Worm (Caenorhabditis elegans) whole organism, late embryonic: ENCODE data around the gene hst-3.2.

Experiments
- C08G9.2 ChIP-seq: sonication (generic microtip); optimal IDR thresholded peaks from 2 replicates; lab custom pipeline; 2016; ENCODE audit warnings: mild to moderate bottlenecking, missing genetic modification characterization, moderate library complexity, missing compliant biosample characterization
- C38D4.7 ChIP-seq: fragments of 200-800 bp; sonication (Bioruptor generic); optimal IDR thresholded peaks from 2 replicates; lab custom pipeline; 2018; ENCODE audit warnings: mild to moderate bottlenecking, missing genetic modification characterization, moderate library complexity, missing compliant biosample characterization
- F13H6.1 ChIP-seq: sonication (generic microtip); optimal IDR thresholded peaks from 2 replicates; lab custom pipeline; 2016; ENCODE audit warnings: missing genetic modification characterization, missing compliant biosample characterization
- K02D7.2 ChIP-seq: sonication (generic microtip); optimal IDR thresholded peaks from 2 replicates; lab custom pipeline; 2017; ENCODE audit warnings: mild to moderate bottlenecking, missing genetic modification characterization, missing compliant biosample characterization
- K09A11.1 ChIP-seq: sonication (generic microtip); optimal IDR thresholded peaks from 2 replicates; lab custom pipeline; 2017; ENCODE audit warnings: antibody characterized with exemption, mild to moderate bottlenecking, missing genetic modification characterization, missing compliant biosample characterization; ENCODE audit not compliant: insufficient read depth
- T23F11.4 ChIP-seq: fragments of 200-800 bp; sonication (Bioruptor generic); optimal IDR thresholded peaks from 2 replicates; lab custom pipeline; 2018; ENCODE audit warnings: mild to moderate bottlenecking, missing genetic modification characterization, missing compliant biosample characterization
- ahr-1 ChIP-seq: sonication (generic microtip); optimal IDR thresholded peaks from 2 replicates; lab custom pipeline; 2016; ENCODE audit warnings: missing genetic modification characterization, missing compliant biosample characterization
- ama-1 ChIP-seq: fragments of 150-350 bp; optimal IDR thresholded peaks from 2 replicates; lab custom pipeline; 2014
- ceh-14 ChIP-seq: sonication (generic microtip); optimal IDR thresholded peaks from 2 replicates; lab custom pipeline; 2016; ENCODE audit warnings: missing genotype, missing genetic modification characterization, missing compliant biosample characterization
- ceh-22 ChIP-seq: sonication (generic microtip); optimal IDR thresholded peaks from 2 replicates; lab custom pipeline; 2017; ENCODE audit warnings: missing biosample characterization, missing genetic modification characterization
- ceh-24 ChIP-seq: sonication (generic microtip); optimal IDR thresholded peaks from 2 replicates; lab custom pipeline; 2016; ENCODE audit warnings: mild to moderate bottlenecking, missing genetic modification characterization, missing compliant biosample characterization
- ceh-30 ChIP-seq: fragments of 150-350 bp; optimal IDR thresholded peaks from 2 replicates; lab custom pipeline; 2014; ENCODE audit warnings: missing biosample characterization, missing genetic modification characterization
- ceh-31 ChIP-seq: sonication (generic microtip); optimal IDR thresholded peaks from 2 replicates; lab custom pipeline; 2016; ENCODE audit warnings: missing genetic modification characterization, missing compliant biosample characterization
- ceh-45 ChIP-seq: fragments of 200-800 bp; sonication (Bioruptor generic); IDR thresholded peaks from 2 replicates; pipeline ENCODE4 v1.3.6; 2022; ENCODE audit warnings: missing genetic modification reagents, missing genetic modification characterization, missing compliant biosample characterization
- ceh-48 ChIP-seq: sonication (generic microtip); optimal IDR thresholded peaks from 2 replicates; lab custom pipeline; 2016; ENCODE audit warnings: missing genetic modification characterization, inconsistent platforms, missing compliant biosample characterization
- ceh-6 ChIP-seq: fragments of 200-800 bp; sonication (Bioruptor generic); optimal IDR thresholded peaks from 2 replicates; lab custom pipeline; 2018; ENCODE audit warnings: mild to moderate bottlenecking, missing genetic modification characterization, missing compliant biosample characterization
- ceh-9 ChIP-seq: sonication (generic microtip); optimal IDR thresholded peaks from 2 replicates; lab custom pipeline; 2016; ENCODE audit warnings: mild to moderate bottlenecking, missing genetic modification characterization, inconsistent platforms, missing compliant biosample characterization
- dmd-4 ChIP-seq: sonication (generic microtip); optimal IDR thresholded peaks from 2 replicates; lab custom pipeline; 2016; ENCODE audit warnings: borderline replicate concordance, missing genetic modification characterization, missing compliant biosample characterization
- dve-1 ChIP-seq: sonication (generic microtip); optimal IDR thresholded peaks from 2 replicates; lab custom pipeline; 2017; ENCODE audit warnings: antibody characterized with exemption, mild to moderate bottlenecking, missing genetic modification characterization, missing compliant biosample characterization
- elt-2 ChIP-seq: sonication (generic microtip); optimal IDR thresholded peaks from 2 replicates; lab custom pipeline; 2016; ENCODE audit warnings: missing genetic modification reagents, missing genetic modification characterization, missing compliant biosample characterization
- elt-4 ChIP-seq: sonication (generic microtip); optimal IDR thresholded peaks from 2 replicates; lab custom pipeline; 2016; ENCODE audit warnings: missing genetic modification characterization, missing compliant biosample characterization
- ets-4 ChIP-seq: sonication (generic microtip); optimal IDR thresholded peaks from 2 replicates; lab custom pipeline; 2016; ENCODE audit warnings: missing genetic modification characterization, missing compliant biosample characterization
- fax-1 ChIP-seq: sonication (generic microtip); optimal IDR thresholded peaks from 2 replicates; lab custom pipeline; 2016; ENCODE audit warnings: missing genotype, missing genetic modification characterization, missing compliant biosample characterization
- fkh-10 ChIP-seq: fragments of 150-350 bp; optimal IDR thresholded peaks from 2 replicates; lab custom pipeline; 2014; ENCODE audit warnings: missing biosample characterization, missing genetic modification reagents, missing genetic modification characterization
- fkh-6 ChIP-seq: sonication (generic microtip); optimal IDR thresholded peaks from 2 replicates; lab custom pipeline; 2016; ENCODE audit warnings: missing genetic modification characterization, missing compliant biosample characterization
- gmeb-2 ChIP-seq: sonication (generic microtip); optimal IDR thresholded peaks from 2 replicates; lab custom pipeline; 2016; ENCODE audit warnings: missing genetic modification characterization, inconsistent platforms, missing compliant biosample characterization
- hlh-13 ChIP-seq: fragments of 200-800 bp; sonication (Bioruptor generic); optimal IDR thresholded peaks from 2 replicates; lab custom pipeline; 2018; ENCODE audit warnings: mild to moderate bottlenecking, missing genetic modification characterization, missing compliant biosample characterization
- hlh-8 ChIP-seq: sonication (generic microtip); optimal IDR thresholded peaks from 2 replicates; lab custom pipeline; 2016; ENCODE audit warnings: missing genotype, missing genetic modification characterization, missing compliant biosample characterization
- lim-6 ChIP-seq: sonication (generic microtip); optimal IDR thresholded peaks from 2 replicates; lab custom pipeline; 2016; ENCODE audit warnings: missing genetic modification characterization, missing compliant biosample characterization
- lin-11 ChIP-seq: fragments of 200-800 bp; sonication (Bioruptor generic); optimal IDR thresholded peaks from 2 replicates; lab custom pipeline; 2018; ENCODE audit warnings: mild to moderate bottlenecking, missing genetic modification characterization, missing compliant biosample characterization
- madf-2 ChIP-seq: sonication (generic microtip); optimal IDR thresholded peaks from 2 replicates; lab custom pipeline; 2017; ENCODE audit warnings: missing genetic modification characterization, missing compliant biosample characterization
- mec-3 ChIP-seq: sonication (generic microtip); optimal IDR thresholded peaks from 2 replicates; lab custom pipeline; 2016; ENCODE audit warnings: borderline replicate concordance, missing genetic modification characterization, missing compliant biosample characterization
- nfya-1 ChIP-seq: sonication (generic microtip); optimal IDR thresholded peaks from 2 replicates; lab custom pipeline; 2017; ENCODE audit warnings: missing genetic modification characterization, mild to moderate bottlenecking, missing compliant biosample characterization, antibody characterized with exemption, moderate library complexity
- npax-4 ChIP-seq: sonication (generic microtip); optimal IDR thresholded peaks from 2 replicates; lab custom pipeline; 2016; ENCODE audit warnings: missing genetic modification characterization, missing compliant biosample characterization
- pat-9 ChIP-seq: fragments of 200-800 bp; sonication (Bioruptor generic); optimal IDR thresholded peaks from 2 replicates; lab custom pipeline; 2018; ENCODE audit warnings: mild to moderate bottlenecking, missing genetic modification characterization, moderate library complexity, missing compliant biosample characterization
- pax-1 ChIP-seq: fragments of 150-350 bp; optimal IDR thresholded peaks from 2 replicates; lab custom pipeline; 2014; ENCODE audit warnings: missing biosample characterization, missing genetic modification characterization
- pros-1 ChIP-seq: fragments of 150-350 bp; optimal IDR thresholded peaks from 2 replicates; lab custom pipeline; 2014; ENCODE audit warnings: missing biosample characterization, missing genetic modification reagents, missing genetic modification characterization
- rnt-1 ChIP-seq: sonication (generic microtip); optimal IDR thresholded peaks from 2 replicates; lab custom pipeline; 2016; ENCODE audit warnings: missing genetic modification characterization, missing compliant biosample characterization
- sox-2 ChIP-seq: fragments of 200-800 bp; sonication (Bioruptor generic); IDR thresholded peaks from 2 replicates; pipeline ENCODE4 v1.3.6; 2022; ENCODE audit warnings: missing genetic modification reagents, missing genetic modification characterization, missing compliant biosample characterization
- sox-4 ChIP-seq: sonication (generic microtip); optimal IDR thresholded peaks from 2 replicates; lab custom pipeline; 2017; ENCODE audit warnings: mild to moderate bottlenecking, missing genetic modification characterization, inconsistent platforms, missing compliant biosample characterization
- unc-3 ChIP-seq, 2 experiments: fragments of 200-800 bp in 1 of 2; sonication (Bioruptor generic) in 1 of 2; sonication (generic microtip) in 1 of 2; conservative IDR thresholded peaks in 1 of 2; optimal IDR thresholded peaks in 1 of 2; 2 replicates each; pipeline versions ENCODE4 v1.3.6 to Lab custom; 2016 to 2022; ENCODE audit warnings: missing compliant biosample characterization in 2 of 2, missing genetic modification characterization in 2 of 2, missing genetic modification reagents in 1 of 2
- unc-42 ChIP-seq: sonication (generic microtip); optimal IDR thresholded peaks from 2 replicates; lab custom pipeline; 2016; ENCODE audit warnings: missing genotype, missing genetic modification characterization, missing compliant biosample characterization
- unc-55 ChIP-seq: sonication (generic microtip); optimal IDR thresholded peaks from 2 replicates; lab custom pipeline; 2017; ENCODE audit warnings: missing biosample characterization, missing genetic modification reagents, missing genetic modification characterization
- zip-5 ChIP-seq: sonication (generic microtip); optimal IDR thresholded peaks from 2 replicates; lab custom pipeline; 2016; ENCODE audit warnings: missing genetic modification characterization, missing compliant biosample characterization

Gene hst-3.2

DNA sequence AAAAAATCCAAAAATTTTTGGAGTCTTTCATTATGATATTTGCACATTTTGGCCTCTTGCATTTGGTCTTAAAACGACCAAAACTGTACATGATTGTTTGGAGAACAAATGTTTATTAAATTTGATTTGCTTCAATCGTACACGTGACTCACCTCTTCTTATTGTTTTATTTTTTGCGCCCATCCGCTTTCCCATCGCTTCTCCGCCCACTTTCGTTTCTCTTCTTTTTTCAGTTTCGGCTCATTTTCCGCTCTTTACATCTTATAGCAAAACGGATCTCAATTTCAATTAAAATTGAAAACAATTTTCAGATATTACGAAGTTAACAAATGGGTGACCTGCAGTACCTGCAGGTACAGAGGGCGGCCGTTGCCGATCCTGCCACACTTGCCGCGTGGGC, 14.6 kb downstream of the hst-3.2 start, which contains the start of gene nmy-1:
nmy-1 (plus strand) TSS at position 301 of the 400 bp plus-strand sequence.
- no peak for TF ChIP-seq gmeb-2 (tag; lab: Kevin White, UChicago)
- TF ChIP-seq ahr-1 (tag; lab: Kevin White, UChicago) = no peak
- TF ChIP-seq ceh-31 (tag; lab: Kevin White, UChicago) = no peak
- TF ChIP-seq fkh-10 = no peak
- TF ChIP-seq ama-1 (lab: Kevin White, UChicago) = no peak
- TF ChIP-seq elt-2 (tag; lab: Kevin White, UChicago) = no peak
- no peak for TF ChIP-seq fax-1 (tag; lab: Kevin White, UChicago)
- TF ChIP-seq hlh-8 (tag; lab: Kevin White, UChicago) = no peak
- TF ChIP-seq sox-4 (tag; lab: Kevin White, UChicago) = no peak
- no peak for TF ChIP-seq C38D4.7 (GFP tag; lab: Kevin White, UChicago)
- no peak for TF ChIP-seq elt-4
- no peak for TF ChIP-seq nfya-1 (tag; lab: Kevin White, UChicago)
- TF ChIP-seq pros-1 (tag; lab: Kevin White, UChicago) = no peak
- TF ChIP-seq K02D7.2 (tag; lab: Kevin White, UChicago) = no peak
- TF ChIP-seq unc-55 (GFP tag; lab: Kevin White, UChicago) = no peak
- TF ChIP-seq ceh-14 (tag; lab: Kevin White, UChicago) = no peak
- no peak for TF ChIP-seq dve-1 (tag; lab: Kevin White, UChicago)
- TF ChIP-seq rnt-1 (tag; lab: Kevin White, UChicago) = no peak
- no peak for TF ChIP-seq F13H6.1 (tag; lab: Kevin White, UChicago)

DNA sequence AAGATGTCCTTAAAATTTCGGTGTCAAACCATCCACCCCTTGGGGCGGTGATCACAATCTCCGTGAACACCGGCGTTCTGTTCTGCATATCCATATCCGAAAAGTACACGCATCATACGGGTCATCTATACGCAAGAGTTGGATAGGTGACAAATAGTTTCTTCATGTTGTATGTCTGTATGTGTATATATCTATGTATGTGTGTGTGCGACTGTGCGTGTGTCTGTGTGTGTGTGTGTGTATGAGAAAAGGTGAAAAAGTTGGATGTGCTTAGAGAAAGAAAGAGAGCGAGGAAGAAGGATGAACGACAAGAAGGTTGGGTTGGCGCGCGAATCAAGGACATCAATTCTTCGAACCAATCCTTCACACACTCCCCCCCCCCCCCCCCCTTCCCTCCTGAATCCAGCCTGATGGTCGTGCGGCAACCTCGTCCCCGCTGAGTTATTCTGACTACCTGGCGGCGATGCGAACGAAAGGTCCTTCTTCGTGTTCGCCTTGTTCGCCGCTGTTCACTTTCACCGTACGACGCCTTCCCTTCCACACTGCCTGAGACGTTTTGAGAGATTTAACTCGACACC, 16.4 kb downstream of the hst-3.2 start:
- TF ChIP-seq mec-3 (tag; lab: Kevin White, UChicago) (no peak), ceh-6 (GFP tag; lab: Kevin White, UChicago) (peak; percentile 23), T23F11.4 (peak; percentile 5)

DNA sequence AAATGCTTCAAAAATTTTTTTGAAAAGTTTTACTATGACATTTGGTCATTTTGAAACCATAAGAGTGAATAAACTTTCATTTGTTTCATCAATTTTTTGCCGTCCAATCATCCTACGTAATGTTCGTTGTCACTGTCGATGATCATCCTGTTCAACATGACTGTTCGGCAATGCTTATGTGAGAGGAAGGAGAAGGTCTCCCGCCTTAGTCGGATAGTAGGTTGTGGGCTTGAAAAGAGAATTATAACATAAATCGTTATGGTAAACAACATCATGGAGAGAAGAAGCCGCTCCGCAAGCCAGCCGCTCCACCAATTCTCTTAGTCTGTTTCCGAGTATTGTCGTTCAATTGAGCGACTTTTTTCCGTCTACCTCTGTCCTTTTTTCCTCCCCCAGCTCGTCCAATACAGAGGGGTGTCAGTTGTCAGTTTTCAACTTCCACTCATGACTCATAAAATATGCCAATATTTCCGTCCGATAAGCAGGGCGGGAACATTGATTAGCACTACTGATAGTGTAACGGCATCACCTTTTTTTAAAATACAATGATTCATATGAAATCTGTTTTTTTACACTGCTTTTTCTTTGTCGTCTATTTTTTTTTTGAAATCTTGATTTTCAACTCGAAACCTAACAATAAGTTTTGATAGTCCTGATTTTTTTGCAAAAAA, 17.6 kb downstream of the hst-3.2 start:
- TF ChIP-seq lim-6 (tag; lab: Kevin White, UChicago) (no peak), hlh-8 (tag; lab: Kevin White, UChicago) (no peak), C08G9.2 (tag; lab: Kevin White, UChicago) (no peak), pax-1 (tag; lab: Kevin White, UChicago) (no peak), T23F11.4 (no peak), pros-1 (tag; lab: Kevin White, UChicago) (no peak), ama-1 (lab: Kevin White, UChicago) (no peak), ceh-45 (GFP tag; lab: Robert Waterston, UW) (no peak), ceh-22 (no peak), fax-1 (tag; lab: Kevin White, UChicago) (no peak), hlh-13 (no peak), ceh-48 (tag; lab: Kevin White, UChicago) (no peak), ceh-30 (no peak), zip-5 (tag; lab: Kevin White, UChicago) (no peak), pat-9 (tag; lab: Kevin White, UChicago) (no peak), madf-2 (tag; lab: Kevin White, UChicago) (no peak), ceh-24 (tag; lab: Kevin White, UChicago) (no peak), gmeb-2 (tag; lab: Kevin White, UChicago) (no peak)

DNA sequence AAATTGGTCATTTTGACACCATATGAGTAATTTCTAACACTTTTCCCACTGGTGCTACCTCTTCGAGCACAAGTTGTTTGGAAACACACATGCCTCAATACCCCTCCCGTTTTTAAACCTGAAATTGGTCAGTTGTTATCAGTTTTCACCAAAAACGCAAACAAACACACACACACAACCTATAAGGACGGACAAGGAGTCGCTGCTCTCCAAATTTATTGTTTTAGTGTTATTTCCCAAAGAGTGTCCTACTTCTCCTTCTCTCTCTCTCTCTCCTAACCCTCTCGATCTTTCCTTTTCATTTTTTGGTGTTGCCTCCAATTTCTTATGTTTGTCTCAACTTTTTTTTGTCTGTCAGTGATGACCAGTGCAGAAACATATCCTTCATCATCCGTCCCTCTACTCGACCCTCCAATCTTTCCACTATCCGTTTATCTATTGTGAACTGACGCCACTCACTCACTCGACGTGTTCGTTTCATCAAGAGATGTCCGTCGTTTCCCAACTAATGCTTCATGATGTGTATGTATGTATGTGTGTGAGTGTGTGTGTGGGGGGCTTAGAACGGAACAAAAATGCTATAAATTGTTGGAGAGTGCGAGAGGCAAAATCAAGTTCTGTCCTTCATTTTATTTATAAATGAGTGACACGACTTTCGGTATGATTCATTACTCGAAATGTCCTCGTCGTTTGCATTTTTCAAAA, 19.9 kb downstream of the hst-3.2 start:
- no peak for TF ChIP-seq dmd-4
- no peak for TF ChIP-seq ama-1 (lab: Kevin White, UChicago)
- TF ChIP-seq ets-4 = no peak
- no peak for TF ChIP-seq unc-3 (GFP tag; conservative IDR thresholded peaks at IDR 0.05; lab: Robert Waterston, UW)
- no peak for TF ChIP-seq unc-3 (tag; optimal IDR thresholded peaks at IDR 0.05; lab: Kevin White, UChicago)
- TF ChIP-seq sox-2 = no peak
- TF ChIP-seq nfya-1 (tag; lab: Kevin White, UChicago) = no peak
- TF ChIP-seq lin-11 = no peak
- no peak for TF ChIP-seq K09A11.1 (tag; lab: Kevin White, UChicago)
- TF ChIP-seq ceh-9 (tag; lab: Kevin White, UChicago) = no peak
- no peak for TF ChIP-seq lim-6 (tag; lab: Kevin White, UChicago)
- no peak for TF ChIP-seq fkh-6
- TF ChIP-seq npax-4 (tag; lab: Kevin White, UChicago) = no peak
- TF ChIP-seq unc-42 (tag; lab: Kevin White, UChicago) = no peak
